Worm (Caenorhabditis elegans) whole organism, early embryonic: ENCODE measurements around the gene snb-6.

Experiments used
- B0310.2 ChIP-seq: sonication (generic microtip); optimal IDR thresholded peaks from 2 replicates; lab custom pipeline; 2016; ENCODE audit warnings: mild to moderate bottlenecking, missing genetic modification characterization, missing compliant biosample characterization
- F13C5.2 ChIP-seq: sonication (generic microtip); optimal IDR thresholded peaks from 2 replicates; lab custom pipeline; 2017; ENCODE audit warnings: mild to moderate bottlenecking, missing genetic modification characterization, inconsistent platforms, missing compliant biosample characterization
- aly-1 ChIP-seq: sonication (generic microtip); optimal IDR thresholded peaks from 2 replicates; lab custom pipeline; 2016; ENCODE audit warnings: missing genetic modification characterization, missing compliant biosample characterization
- ama-1 ChIP-seq: fragments of 150-350 bp; optimal IDR thresholded peaks from 2 replicates; lab custom pipeline; 2014
- ceh-13 ChIP-seq: fragments of 200-800 bp; sonication (Bioruptor generic); optimal IDR thresholded peaks from 2 replicates; lab custom pipeline; 2018; ENCODE audit warnings: mild to moderate bottlenecking, missing genetic modification characterization, missing compliant biosample characterization
- ceh-36 ChIP-seq: sonication (generic microtip); optimal IDR thresholded peaks from 2 replicates; lab custom pipeline; 2016; ENCODE audit warnings: missing genetic modification characterization, inconsistent platforms, missing compliant biosample characterization
- ets-7 ChIP-seq: sonication (generic microtip); optimal IDR thresholded peaks from 2 replicates; lab custom pipeline; 2016; ENCODE audit warnings: missing genotype, missing genetic modification characterization, missing compliant biosample characterization
- flt-1 ChIP-seq: fragments of 200-800 bp; sonication (Bioruptor generic); IDR thresholded peaks from 2 replicates; pipeline ENCODE4 v1.3.6; 2022; ENCODE audit warnings: missing genetic modification characterization, missing compliant biosample characterization
- hmbx-1 ChIP-seq: sonication (generic microtip); optimal IDR thresholded peaks from 2 replicates; lab custom pipeline; 2016; ENCODE audit warnings: mild to moderate bottlenecking, missing genetic modification characterization, missing compliant biosample characterization
- hmg-4 ChIP-seq: fragments of 200-800 bp; sonication (Bioruptor generic); optimal IDR thresholded peaks from 2 replicates; lab custom pipeline; 2018; ENCODE audit warnings: mild to moderate bottlenecking, missing genetic modification characterization, missing compliant biosample characterization
- hnd-1 ChIP-seq: sonication (generic microtip); optimal IDR thresholded peaks from 2 replicates; lab custom pipeline; 2016; ENCODE audit warnings: missing genetic modification characterization, missing compliant biosample characterization
- pes-1 ChIP-seq: fragments of 200-800 bp; sonication (Bioruptor generic); IDR thresholded peaks from 2 replicates; pipeline ENCODE4 v1.3.6; 2022; ENCODE audit warnings: missing genetic modification reagents, missing genetic modification characterization, missing compliant biosample characterization
- scrt-1 ChIP-seq: fragments of 200-800 bp; sonication (Bioruptor generic); IDR thresholded peaks from 2 replicates; pipeline ENCODE4 v1.3.6; 2022; ENCODE audit warnings: missing genetic modification characterization, missing compliant biosample characterization
- sea-1 ChIP-seq: fragments of 200-800 bp; sonication (Bioruptor generic); conservative IDR thresholded peaks from 2 replicates; pipeline ENCODE4 v1.3.6; 2022; ENCODE audit warnings: missing genetic modification characterization, missing compliant biosample characterization
- tbx-11 ChIP-seq: fragments of 200-800 bp; sonication (Bioruptor generic); IDR thresholded peaks from 2 replicates; pipeline ENCODE4 v1.3.6; 2022; ENCODE audit warnings: missing genetic modification characterization, missing compliant biosample characterization
- tbx-37 ChIP-seq: fragments of 200-800 bp; sonication (Bioruptor generic); conservative IDR thresholded peaks from 2 replicates; pipeline ENCODE4 v1.3.6; 2022; ENCODE audit warnings: missing genetic modification reagents, missing genetic modification characterization, missing compliant biosample characterization
- tra-4 ChIP-seq: sonication (generic microtip); optimal IDR thresholded peaks from 2 replicates; lab custom pipeline; 2017; ENCODE audit warnings: missing genetic modification characterization, missing compliant biosample characterization

snb-6 gene

DNA sequence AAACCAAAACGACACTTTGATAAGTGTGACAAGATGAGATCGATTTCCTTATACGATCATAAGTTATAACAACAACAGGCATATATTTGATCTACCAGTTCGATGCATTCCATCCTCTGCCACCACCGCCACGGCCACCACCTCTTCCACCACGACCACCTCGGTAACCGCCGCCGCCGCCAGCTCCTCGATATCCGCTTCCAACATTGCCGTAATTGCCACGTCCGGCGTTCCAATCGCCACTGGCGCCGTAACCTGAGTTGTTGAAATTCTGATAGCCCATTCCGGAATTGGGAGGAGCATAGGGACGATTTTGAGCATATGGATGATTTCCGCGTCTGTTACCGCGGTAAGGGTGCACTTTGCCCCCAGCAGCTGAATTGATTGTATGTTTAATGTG, 19.0 kb upstream of the snb-6 start:
- no peak for TF ChIP-seq hmg-4 (GFP tag; lab: Kevin White, UChicago)
- TF ChIP-seq ceh-36, result no peak
- no peak for TF ChIP-seq ceh-13
- TF ChIP-seq hmbx-1 (tag; lab: Kevin White, UChicago), result no peak
- no peak for TF ChIP-seq flt-1 (GFP tag; lab: Robert Waterston, UW)

DNA sequence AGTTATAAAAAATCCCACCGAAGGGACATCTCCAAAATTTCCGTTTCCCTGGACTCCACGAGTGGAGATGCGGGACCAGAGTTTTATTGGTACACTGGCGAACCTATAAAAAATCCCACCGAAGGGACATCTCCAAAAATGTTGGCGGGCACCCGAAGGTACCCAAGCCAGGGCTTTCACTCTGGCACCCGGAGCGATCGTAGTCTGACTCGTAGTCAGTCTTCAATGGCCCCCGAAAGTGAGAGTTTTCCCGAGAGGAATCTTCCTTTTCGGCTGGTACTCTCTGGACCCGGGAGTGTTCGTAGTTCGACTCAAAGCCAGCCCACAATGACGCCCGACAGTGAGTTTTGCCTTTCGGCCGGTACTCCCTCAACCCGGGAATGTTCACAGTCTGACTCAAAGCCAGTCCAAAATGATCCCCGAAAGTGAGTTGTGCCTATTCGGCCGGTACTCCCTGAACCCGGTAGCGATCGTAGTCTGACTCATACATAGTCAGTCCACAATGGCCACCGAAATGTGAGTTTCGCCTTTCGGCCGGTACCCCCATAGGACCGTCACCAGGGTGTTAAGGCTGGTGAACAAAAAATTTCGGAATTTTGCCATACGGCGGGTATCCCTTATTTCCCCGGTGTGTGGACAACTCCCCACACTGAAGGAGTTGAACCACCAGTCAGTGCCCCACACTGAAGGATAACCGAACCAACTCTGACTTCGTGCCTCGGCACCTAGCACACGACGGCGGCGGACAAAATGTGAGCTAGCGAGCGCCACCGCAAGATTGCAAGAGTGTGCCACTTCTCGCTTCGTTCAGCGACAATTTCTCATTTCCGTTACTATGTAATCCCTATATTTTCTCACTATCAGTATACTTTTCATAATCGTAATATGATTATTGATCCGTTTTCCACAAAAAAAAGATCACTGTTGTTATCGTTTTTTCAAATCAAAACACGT, 17.8 kb upstream of the snb-6 start:
- TF ChIP-seq sea-1 (GFP tag; lab: Robert Waterston, UW) (no peak), ama-1 (no peak), ets-7 (tag; lab: Kevin White, UChicago) (no peak), scrt-1 (GFP tag; lab: Robert Waterston, UW) (no peak), tra-4 (no peak), hnd-1 (no peak), aly-1 (tag; lab: Kevin White, UChicago) (no peak), flt-1 (GFP tag; lab: Robert Waterston, UW) (no peak), hmg-4 (GFP tag; lab: Kevin White, UChicago) (no peak), B0310.2 (no peak), tbx-11 (no peak), pes-1 (GFP tag; lab: Robert Waterston, UW) (no peak), tbx-37 (GFP tag; lab: Robert Waterston, UW) (no peak), F13C5.2 (tag; lab: Kevin White, UChicago) (no peak), hmbx-1 (tag; lab: Kevin White, UChicago) (no peak), ceh-36 (no peak), ceh-13 (no peak)

DNA sequence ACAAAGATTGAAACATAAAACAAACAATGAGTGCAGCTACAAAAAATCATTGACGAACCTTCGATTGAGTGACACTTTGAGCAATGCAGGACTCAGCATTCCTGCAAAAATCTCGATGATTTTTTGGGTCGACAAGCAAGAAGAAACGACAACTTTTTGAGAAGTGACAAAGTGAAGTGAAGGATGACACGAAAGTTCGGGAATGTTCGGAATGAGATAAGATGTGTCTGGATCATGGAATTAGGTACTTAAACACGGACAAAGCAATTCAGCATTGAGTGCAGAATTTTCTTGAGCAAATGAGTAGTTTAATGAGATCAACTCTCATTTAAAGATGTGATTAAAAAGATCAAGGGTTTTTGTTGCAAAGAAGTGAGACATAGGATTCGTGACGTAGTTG, 14.3 kb upstream of the snb-6 start, which contains the start of gene T07D4.2:
T07D4.2 (minus strand) TSS at position 101 of the 400 bp plus-strand sequence.
- TF ChIP-seq tbx-37 (GFP tag; lab: Robert Waterston, UW) (no peak), hnd-1 (no peak), B0310.2 (no peak), aly-1 (tag; lab: Kevin White, UChicago) (no peak)

DNA sequence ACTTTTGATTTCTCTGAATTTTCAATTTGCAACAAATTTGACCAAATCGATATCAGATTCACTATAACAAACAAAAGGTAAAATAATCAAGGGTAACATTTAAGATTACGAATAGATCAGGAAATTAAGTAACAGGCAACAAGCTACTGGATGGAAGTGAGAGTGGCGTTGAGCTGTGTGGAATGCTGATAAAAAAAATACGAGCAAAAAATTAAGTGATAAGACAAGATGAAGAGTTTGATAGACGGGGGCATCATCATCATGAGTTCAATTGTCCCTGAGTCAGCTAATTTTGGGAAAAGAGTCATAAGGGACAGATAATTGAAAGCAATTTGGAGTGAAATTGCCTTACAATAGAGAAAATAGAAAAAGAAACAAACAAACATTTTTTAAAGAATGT, 7.3 kb upstream of the snb-6 start:
- TF ChIP-seq ceh-36 (no peak), hnd-1 (no peak), tbx-37 (GFP tag; lab: Robert Waterston, UW) (no peak), scrt-1 (GFP tag; lab: Robert Waterston, UW) (no peak), pes-1 (GFP tag; lab: Robert Waterston, UW) (no peak)

DNA sequence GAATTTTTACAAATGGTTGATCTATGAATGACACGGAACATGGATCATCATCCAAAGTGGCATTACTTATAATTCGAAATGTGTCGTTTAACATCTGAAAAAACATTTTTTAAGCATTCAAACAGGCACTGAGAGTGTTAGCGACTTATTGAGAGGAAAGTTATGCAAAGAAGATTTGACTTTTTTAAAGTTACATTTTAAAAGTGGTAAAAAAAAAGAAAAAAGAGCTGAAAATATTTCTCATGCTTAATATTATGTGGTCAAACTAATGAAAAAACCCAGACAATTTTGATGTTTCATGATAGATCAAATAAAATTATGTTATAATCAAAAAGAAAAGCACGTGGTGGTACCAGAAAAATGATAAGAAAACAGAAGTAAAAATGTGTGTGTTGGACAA, 5.6 kb upstream of the snb-6 start, which contains the start of gene npr-20:
npr-20 (minus strand) TSS at position 101 of the 400 bp plus-strand sequence.
- TF ChIP-seq ama-1 (no peak), flt-1 (GFP tag; lab: Robert Waterston, UW) (no peak), sea-1 (GFP tag; lab: Robert Waterston, UW) (no peak), B0310.2 (no peak), hmbx-1 (tag; lab: Kevin White, UChicago) (no peak), tra-4 (no peak), hnd-1 (no peak), scrt-1 (GFP tag; lab: Robert Waterston, UW) (no peak), pes-1 (GFP tag; lab: Robert Waterston, UW) (no peak), ceh-36 (no peak)

DNA sequence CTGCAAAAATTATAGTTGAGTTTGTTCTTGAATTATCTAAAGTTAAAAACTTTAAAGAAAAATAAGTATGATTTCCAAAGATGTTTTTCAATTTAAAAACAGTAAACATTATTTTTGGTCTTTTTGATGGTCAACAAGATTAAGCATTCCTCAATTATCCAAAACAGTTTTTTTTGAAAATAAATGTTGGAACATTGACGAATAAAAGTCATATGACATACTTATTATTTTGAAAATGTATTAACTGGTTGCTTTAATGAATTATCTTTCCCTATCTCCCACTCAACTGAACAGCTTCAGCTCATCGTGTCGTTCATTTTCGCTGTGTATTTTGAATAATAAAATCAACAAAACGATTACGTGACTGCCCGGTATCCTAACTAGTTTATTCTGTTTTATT, 2.4 kb downstream of the snb-6 start:
- no peak for TF ChIP-seq B0310.2
- no peak for TF ChIP-seq tbx-11
- TF ChIP-seq scrt-1 (GFP tag; lab: Robert Waterston, UW), result no peak
- TF ChIP-seq hmbx-1 (tag; lab: Kevin White, UChicago), result no peak

DNA sequence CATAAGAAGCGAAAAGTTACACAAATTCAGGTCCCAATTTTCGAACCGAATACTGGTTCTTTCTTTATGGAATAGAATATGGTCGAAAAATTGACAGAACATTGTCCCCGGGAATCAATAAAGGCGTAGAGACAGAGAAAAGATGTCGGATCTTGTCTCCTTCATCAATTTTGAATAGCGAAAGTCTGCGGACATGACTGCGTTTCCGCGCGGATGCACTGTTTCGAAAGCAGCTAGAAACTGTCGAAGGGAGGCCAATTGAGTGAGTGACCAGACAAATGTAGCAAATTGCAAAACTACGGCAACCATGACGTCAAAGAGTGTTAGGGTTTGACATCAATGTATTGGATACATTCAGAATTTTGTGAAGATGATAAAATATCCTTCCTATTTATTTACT, 3.0 kb downstream of the snb-6 start:
- no peak for TF ChIP-seq pes-1 (GFP tag; lab: Robert Waterston, UW)
- no peak for TF ChIP-seq ceh-13
- TF ChIP-seq ets-7 (tag; lab: Kevin White, UChicago), result no peak
- TF ChIP-seq aly-1 (tag; lab: Kevin White, UChicago), result no peak
- no peak for TF ChIP-seq hnd-1
- no peak for TF ChIP-seq scrt-1 (GFP tag; lab: Robert Waterston, UW)
- no peak for TF ChIP-seq sea-1 (GFP tag; lab: Robert Waterston, UW)
- TF ChIP-seq tbx-37 (GFP tag; lab: Robert Waterston, UW), result no peak
- no peak for TF ChIP-seq F13C5.2 (tag; lab: Kevin White, UChicago)
- TF ChIP-seq tbx-11, result no peak
- TF ChIP-seq hmbx-1 (tag; lab: Kevin White, UChicago), result no peak
- TF ChIP-seq tra-4, result no peak
- TF ChIP-seq flt-1 (GFP tag; lab: Robert Waterston, UW), result no peak
- TF ChIP-seq B0310.2, result no peak
- TF ChIP-seq hmg-4 (GFP tag; lab: Kevin White, UChicago), result no peak
- no peak for TF ChIP-seq ama-1
- TF ChIP-seq ceh-36, result no peak

DNA sequence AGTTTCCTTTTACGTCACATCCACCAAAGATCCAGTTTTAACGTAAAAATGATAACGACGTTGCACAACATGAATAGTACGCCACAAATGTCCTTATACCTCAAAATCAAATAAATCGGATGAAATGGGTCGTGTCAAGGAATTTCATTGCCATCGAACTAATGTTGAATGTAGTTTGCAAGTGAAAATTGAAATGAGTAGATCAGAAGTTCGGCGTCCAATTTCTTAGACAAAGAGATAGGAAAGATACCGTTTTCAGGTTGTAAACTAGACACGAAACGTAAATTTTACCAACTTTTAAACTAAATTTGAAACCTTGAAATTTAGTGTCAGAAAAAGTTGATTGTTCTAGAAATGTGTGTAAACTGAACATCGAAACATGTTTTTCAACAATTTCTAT, 4.6 kb downstream of the snb-6 start:
- TF ChIP-seq ets-7 (tag; lab: Kevin White, UChicago) (no peak), scrt-1 (GFP tag; lab: Robert Waterston, UW) (no peak), hmg-4 (GFP tag; lab: Kevin White, UChicago) (no peak), F13C5.2 (tag; lab: Kevin White, UChicago) (no peak), pes-1 (GFP tag; lab: Robert Waterston, UW) (no peak), tra-4 (no peak), sea-1 (GFP tag; lab: Robert Waterston, UW) (no peak), flt-1 (GFP tag; lab: Robert Waterston, UW) (no peak)
